Fruit fly (Drosophila melanogaster): ENCODE results near the gene spen.

Gene spen

DNA sequence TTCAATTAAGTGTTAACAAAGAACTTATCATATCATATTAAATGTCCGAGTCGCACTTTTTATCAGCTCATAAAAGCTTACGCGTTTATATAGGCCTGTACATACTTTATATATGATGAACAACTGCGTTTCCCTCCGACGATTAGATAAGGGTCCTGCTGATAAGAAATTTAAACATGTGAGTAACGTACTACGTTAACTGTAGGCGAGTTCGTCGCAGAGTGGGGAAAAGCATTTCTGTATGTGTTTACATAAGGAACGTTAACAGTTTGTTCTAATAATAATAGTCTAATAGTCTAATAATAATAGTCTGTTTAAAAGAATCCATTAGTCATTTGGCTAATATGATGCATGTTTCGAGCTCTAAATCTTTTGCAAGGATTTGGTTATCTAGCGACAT is 11.6 kb downstream of the spen start:
- TF ChIP-seq Pif1B (GFP tag; optimal IDR thresholded peaks at IDR 0.05) (no peak), CG17806 (tag; optimal IDR thresholded peaks at IDR 0.05) (no peak), CG9948 (tag; optimal IDR thresholded peaks at IDR 0.05) (no peak), rn (GFP tag; IDR thresholded peaks at IDR 0.05) (no peak), CG8301 (tag; optimal IDR thresholded peaks at IDR 0.05) (no peak), Snoo (tag; optimal IDR thresholded peaks at IDR 0.05) (no peak), CG32121 (GFP tag; IDR thresholded peaks at IDR 0.05) (no peak), EcR (GFP tag; optimal IDR thresholded peaks at IDR 0.05) (no peak), CG13204 (GFP tag; optimal IDR thresholded peaks at IDR 0.05) (no peak), CG12605 (GFP tag; IDR thresholded peaks at IDR 0.05) (no peak), D1 (tag; optimal IDR thresholded peaks at IDR 0.05) (no peak), Ets98B (GFP tag; IDR thresholded peaks at IDR 0.05) (no peak), CG10348 (GFP tag; IDR thresholded peaks at IDR 0.05) (no peak), fd96Ca (GFP tag; IDR thresholded peaks at IDR 0.05) (no peak), CG15710 (tag; optimal IDR thresholded peaks at IDR 0.05) (no peak), CG14655 (GFP tag; optimal IDR thresholded peaks at IDR 0.05) (no peak), CG4496 (GFP tag; IDR thresholded peaks at IDR 0.05) (no peak), CG8159 (tag; optimal IDR thresholded peaks at IDR 0.05) (no peak), gl (tag; optimal IDR thresholded peaks at IDR 0.05) (no peak)

DNA sequence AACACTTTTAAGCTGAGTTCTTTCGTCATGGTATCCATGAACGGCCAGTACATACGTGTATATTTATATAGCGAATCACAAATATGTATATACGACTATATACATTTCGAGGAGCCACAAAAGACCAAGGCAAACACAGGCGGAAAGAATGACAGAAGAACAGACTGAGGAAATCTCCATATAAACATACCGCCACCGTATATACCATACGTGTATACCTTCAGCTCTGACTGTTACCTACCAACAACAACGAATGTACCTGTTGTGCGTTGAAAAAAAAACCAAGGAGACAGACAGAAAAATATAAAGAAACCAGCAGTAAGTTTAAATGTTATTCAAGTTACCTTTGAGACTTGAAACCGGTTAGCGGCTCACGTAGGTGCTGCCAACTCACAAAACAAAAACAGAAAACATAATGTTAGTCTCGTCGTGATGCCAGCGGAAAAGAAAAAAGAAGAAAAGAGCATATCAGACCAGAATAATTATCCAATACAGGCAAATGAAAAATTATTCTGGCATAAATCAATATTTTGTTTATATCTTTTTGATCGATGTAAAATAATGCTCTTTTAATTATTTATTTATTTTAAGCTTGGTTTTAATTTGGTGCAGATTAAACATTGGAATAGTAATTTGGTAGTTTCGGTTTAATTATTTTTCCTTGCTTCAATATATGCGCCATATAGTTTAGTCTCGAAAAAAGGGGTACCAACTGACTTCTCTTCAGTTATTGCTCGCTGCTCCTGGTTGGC is 12.8 kb downstream of the spen start:
- TF ChIP-seq CG9948 (tag; optimal IDR thresholded peaks at IDR 0.05) (peak; percentile 36), Snoo (tag; optimal IDR thresholded peaks at IDR 0.05) (peak; percentile 38), CG4496 (GFP tag; IDR thresholded peaks at IDR 0.05) (no peak), CG34367 (tag; optimal IDR thresholded peaks at IDR 0.05) (peak; percentile 37), CG8159 (tag; optimal IDR thresholded peaks at IDR 0.05) (peak; percentile 23), Pif1A (GFP tag; optimal IDR thresholded peaks at IDR 0.05) (peak; percentile 32), CG10348 (GFP tag; IDR thresholded peaks at IDR 0.05) (no peak), Pif1B (GFP tag; optimal IDR thresholded peaks at IDR 0.05) (peak; percentile 54), CG32121 (GFP tag; IDR thresholded peaks at IDR 0.05) (no peak), D1 (tag; optimal IDR thresholded peaks at IDR 0.05) (no peak), CG13204 (GFP tag; optimal IDR thresholded peaks at IDR 0.05) (peak; percentile 45), CG15710 (tag; optimal IDR thresholded peaks at IDR 0.05) (peak; percentile 48), CG17806 (tag; optimal IDR thresholded peaks at IDR 0.05) (peak; percentile 22), rn (GFP tag; IDR thresholded peaks at IDR 0.05) (no peak), CG8301 (tag; optimal IDR thresholded peaks at IDR 0.05) (peak; percentile 14), Ets98B (GFP tag; IDR thresholded peaks at IDR 0.05) (no peak), fd96Ca (GFP tag; IDR thresholded peaks at IDR 0.05) (no peak), gl (tag; optimal IDR thresholded peaks at IDR 0.05) (peak; percentile 52), CG12605 (GFP tag; IDR thresholded peaks at IDR 0.05) (peak; percentile 55; the same call in 1 of the 2 replicates), EcR (GFP tag; optimal IDR thresholded peaks at IDR 0.05) (peak; percentile 80), CG14655 (GFP tag; optimal IDR thresholded peaks at IDR 0.05) (no peak)

DNA sequence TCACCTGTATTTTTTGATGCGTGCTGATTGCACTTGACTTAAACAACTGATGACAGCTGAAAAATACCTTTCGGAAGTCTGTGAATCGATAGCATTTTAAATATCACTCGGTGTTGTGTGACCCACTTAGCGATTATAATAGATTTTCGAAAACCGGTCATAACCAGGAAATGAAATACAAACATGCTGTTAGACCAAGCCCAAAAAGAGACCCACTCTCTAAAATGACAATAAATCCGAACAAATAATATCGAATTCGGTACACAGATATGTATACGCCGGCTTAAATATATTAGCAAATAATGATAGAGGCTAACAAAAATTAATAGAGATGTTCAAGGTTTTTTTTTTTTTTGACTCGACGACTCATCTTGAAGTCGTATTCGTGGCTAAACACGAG is 16.9 kb downstream of the spen start:
- TF ChIP-seq CG9948 (tag; optimal IDR thresholded peaks at IDR 0.05): no peak
- TF ChIP-seq Pif1A (GFP tag; optimal IDR thresholded peaks at IDR 0.05): no peak
- no peak for TF ChIP-seq CG12605 (GFP tag; IDR thresholded peaks at IDR 0.05)
- no peak for TF ChIP-seq CG10348 (GFP tag; IDR thresholded peaks at IDR 0.05)
- no peak for TF ChIP-seq Ets98B (GFP tag; IDR thresholded peaks at IDR 0.05)
- no peak for TF ChIP-seq CG4496 (GFP tag; IDR thresholded peaks at IDR 0.05)
- no peak for TF ChIP-seq CG14655 (GFP tag; optimal IDR thresholded peaks at IDR 0.05)
- no peak for TF ChIP-seq CG32121 (GFP tag; IDR thresholded peaks at IDR 0.05)
- no peak for TF ChIP-seq CG8159 (tag; optimal IDR thresholded peaks at IDR 0.05)
- no peak for TF ChIP-seq CG13204 (GFP tag; optimal IDR thresholded peaks at IDR 0.05)
- TF ChIP-seq CG17806 (tag; optimal IDR thresholded peaks at IDR 0.05): no peak
- no peak for TF ChIP-seq fd96Ca (GFP tag; IDR thresholded peaks at IDR 0.05)
- no peak for TF ChIP-seq CG34367 (tag; optimal IDR thresholded peaks at IDR 0.05)
- TF ChIP-seq EcR (GFP tag; optimal IDR thresholded peaks at IDR 0.05): no peak
- no peak for TF ChIP-seq rn (GFP tag; IDR thresholded peaks at IDR 0.05)
- no peak for TF ChIP-seq Pif1B (GFP tag; optimal IDR thresholded peaks at IDR 0.05)
- TF ChIP-seq CG8301 (tag; optimal IDR thresholded peaks at IDR 0.05): no peak
- no peak for TF ChIP-seq Snoo (tag; optimal IDR thresholded peaks at IDR 0.05)
- TF ChIP-seq gl (tag; optimal IDR thresholded peaks at IDR 0.05): no peak

DNA sequence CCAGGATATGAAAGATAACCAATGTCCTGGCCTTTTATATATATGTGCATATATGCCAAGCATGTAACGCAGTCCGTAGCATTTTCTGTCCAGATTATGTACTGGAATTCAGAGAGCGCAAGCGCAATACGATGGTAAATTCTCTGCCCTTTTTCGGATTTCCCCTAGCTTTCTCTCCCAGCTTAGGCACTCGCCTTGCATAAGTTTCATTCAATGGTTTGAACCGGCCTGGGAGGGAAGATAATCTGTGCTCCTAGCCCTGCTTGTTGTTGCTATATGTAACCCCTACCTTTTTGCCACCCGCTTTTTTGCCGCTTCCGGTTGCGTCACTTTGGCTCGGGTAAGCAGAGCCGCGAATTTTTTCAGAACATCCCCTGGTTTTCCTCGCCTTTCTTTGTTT is 20.3 kb downstream of the spen start:
- TF ChIP-seq D1 (tag; optimal IDR thresholded peaks at IDR 0.05) (no peak), CG32121 (GFP tag; IDR thresholded peaks at IDR 0.05) (no peak), Pif1A (GFP tag; optimal IDR thresholded peaks at IDR 0.05) (no peak), CG10348 (GFP tag; IDR thresholded peaks at IDR 0.05) (no peak), Ets98B (GFP tag; IDR thresholded peaks at IDR 0.05) (no peak), CG4496 (GFP tag; IDR thresholded peaks at IDR 0.05) (no peak), CG17806 (tag; optimal IDR thresholded peaks at IDR 0.05) (no peak), fd96Ca (GFP tag; IDR thresholded peaks at IDR 0.05) (no peak), CG13204 (GFP tag; optimal IDR thresholded peaks at IDR 0.05) (no peak), CG9948 (tag; optimal IDR thresholded peaks at IDR 0.05) (no peak), Snoo (tag; optimal IDR thresholded peaks at IDR 0.05) (no peak), EcR (GFP tag; optimal IDR thresholded peaks at IDR 0.05) (no peak), CG14655 (GFP tag; optimal IDR thresholded peaks at IDR 0.05) (no peak)

DNA sequence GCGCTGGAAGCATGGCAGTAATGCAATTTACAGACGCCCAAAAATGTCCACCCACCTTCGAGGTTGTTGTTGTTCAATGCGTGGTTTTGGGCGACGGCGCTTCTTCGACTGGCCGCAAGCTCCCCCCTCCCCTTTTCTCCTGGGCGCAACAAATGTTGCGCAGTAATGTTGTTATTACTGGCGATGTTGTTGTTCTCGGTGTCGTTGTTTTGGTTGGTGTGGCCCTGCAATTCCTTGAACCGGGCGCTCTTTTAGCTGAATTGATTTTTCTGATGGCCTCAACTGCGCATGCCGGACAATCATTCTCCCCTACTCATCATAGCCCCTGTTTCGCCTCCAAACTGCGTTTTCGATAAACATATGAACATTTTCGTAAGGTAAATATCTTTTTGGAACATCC is 22.2 kb downstream of the spen start:
- TF ChIP-seq rn (GFP tag; IDR thresholded peaks at IDR 0.05) (no peak), EcR (GFP tag; optimal IDR thresholded peaks at IDR 0.05) (no peak), CG12605 (GFP tag; IDR thresholded peaks at IDR 0.05) (no peak), gl (tag; optimal IDR thresholded peaks at IDR 0.05) (no peak), Ets98B (GFP tag; IDR thresholded peaks at IDR 0.05) (no peak), CG9948 (tag; optimal IDR thresholded peaks at IDR 0.05) (no peak), Pif1B (GFP tag; optimal IDR thresholded peaks at IDR 0.05) (no peak), CG10348 (GFP tag; IDR thresholded peaks at IDR 0.05) (no peak), CG17806 (tag; optimal IDR thresholded peaks at IDR 0.05) (no peak), Snoo (tag; optimal IDR thresholded peaks at IDR 0.05) (no peak), CG8301 (tag; optimal IDR thresholded peaks at IDR 0.05) (no peak)
